Fruit fly (Drosophila melanogaster): Measurements from ENCODE around the gene CG8132.

DNA sequence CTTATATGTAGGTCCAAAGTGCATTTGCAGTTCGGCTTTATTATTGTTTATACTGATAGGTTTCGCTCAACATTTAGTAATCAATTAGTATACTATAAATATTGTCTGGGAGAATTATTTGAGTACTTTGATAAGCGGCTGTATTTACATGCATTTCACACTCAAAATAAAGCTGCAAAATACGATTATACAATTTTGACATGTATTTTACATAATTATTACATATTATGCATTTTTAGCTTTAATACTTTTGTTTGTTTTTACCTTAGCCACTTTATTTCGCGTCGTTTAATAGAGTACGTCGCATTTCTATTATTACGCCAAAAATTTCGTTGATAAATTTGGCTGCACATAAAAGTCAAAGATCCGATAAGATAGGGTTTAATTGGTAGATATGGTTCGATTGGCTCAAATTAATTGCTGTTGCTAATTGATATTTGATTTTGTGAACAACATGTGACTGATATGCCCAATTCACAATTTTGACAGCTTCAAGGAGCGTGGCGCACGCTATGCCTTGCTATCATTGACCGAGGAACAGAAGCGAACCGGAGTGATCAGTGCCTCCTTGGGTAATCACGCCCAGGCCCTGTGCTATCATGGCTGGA is 35.3 kb upstream of the CG8132 start:
- TF ChIP-seq CG3032 (tag; optimal IDR thresholded peaks at IDR 0.05) (no peak), fd59A (GFP tag; optimal IDR thresholded peaks at IDR 0.05) (no peak), CG31627 (GFP tag; optimal IDR thresholded peaks at IDR 0.05) (no peak), CG8319 (GFP tag; optimal IDR thresholded peaks at IDR 0.05) (no peak), CG8119 (GFP tag; IDR thresholded peaks at IDR 0.05) (no peak), Lpt (GFP tag; optimal IDR thresholded peaks at IDR 0.05) (no peak)
